Fruit fly (Drosophila melanogaster): ENCODE measurements around the gene Fum4.

DNA sequence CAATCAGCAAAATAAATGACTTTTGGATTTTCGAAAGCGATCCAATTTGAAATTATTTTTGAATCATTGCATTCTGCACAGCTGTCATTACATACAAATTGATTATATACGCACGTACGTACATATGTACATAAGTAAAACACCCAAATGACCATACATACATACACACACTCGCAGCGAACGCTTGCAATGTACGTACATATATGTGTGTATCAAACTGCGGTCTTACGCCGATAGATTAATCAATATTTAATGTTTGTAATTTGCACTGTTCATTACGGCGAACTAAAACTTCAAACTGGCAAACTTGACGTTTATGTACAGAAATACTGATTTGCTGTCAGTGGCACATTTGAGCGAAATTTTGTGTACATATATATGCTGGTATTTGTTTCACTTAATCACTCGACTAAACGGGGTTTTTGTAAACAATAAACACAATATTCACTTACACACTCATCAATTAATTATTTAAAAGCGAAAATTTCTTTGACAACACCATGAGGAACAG, 35.0 kb upstream of the Fum4 start:
- TF ChIP-seq CG8478 (optimal IDR thresholded peaks at IDR 0.05) (no peak), CTCF (optimal IDR thresholded peaks at IDR 0.05) (no peak)

Data from S2 (cell line).